Fruit fly (Drosophila melanogaster) whole organism, adult: ENCODE measurements around the gene CG12402.

ENCODE experiments used
- CG11617 ChIP-seq: fragments of 200-800 bp; sonication (Bioruptor generic); optimal IDR thresholded peaks from 2 replicates; lab custom pipeline; 2017; ENCODE audit warnings: mild to moderate bottlenecking, missing biosample characterization, missing genetic modification reagents, missing genetic modification characterization
- CG1620 ChIP-seq: fragments of 200-800 bp; sonication (Bioruptor generic); optimal IDR thresholded peaks from 2 replicates; lab custom pipeline; 2016; ENCODE audit warnings: missing biosample characterization, missing genetic modification characterization
- CG33017 ChIP-seq: fragments of 200-800 bp; sonication (Bioruptor generic); optimal IDR thresholded peaks from 2 replicates; lab custom pipeline; 2018; ENCODE audit warnings: missing biosample characterization, mild to moderate bottlenecking, missing genetic modification characterization, moderate library complexity
- CG5204 ChIP-seq: fragments of 200-800 bp; sonication (Bioruptor generic); optimal IDR thresholded peaks from 2 replicates; lab custom pipeline; 2016; ENCODE audit warnings: missing biosample characterization, missing genetic modification characterization
- CG7045 ChIP-seq: fragments of 200-800 bp; sonication (Bioruptor generic); optimal IDR thresholded peaks from 2 replicates; lab custom pipeline; 2017; ENCODE audit warnings: missing biosample characterization, mild to moderate bottlenecking, missing genetic modification characterization
- Hr96 ChIP-seq: fragments of 200-800 bp; sonication (Bioruptor generic); optimal IDR thresholded peaks from 2 replicates; lab custom pipeline; 2016; ENCODE audit warnings: missing biosample characterization, missing genetic modification characterization
- cic ChIP-seq: fragments of 200-800 bp; sonication (Bioruptor generic); optimal IDR thresholded peaks from 2 replicates; lab custom pipeline; 2017; ENCODE audit warnings: missing biosample characterization, mild to moderate bottlenecking, missing genetic modification characterization, moderate library complexity
- cnc ChIP-seq, 2 experiments: fragments of >200 bp; optimal IDR thresholded peaks; 2 replicates each; lab custom pipeline; 2017
- kay ChIP-seq: fragments of 200-800 bp; sonication (Bioruptor generic); peaks from one replicate; lab custom pipeline; 2016; ENCODE audit warnings: missing biosample characterization, missing genetic modification characterization, borderline replicate concordance
- ovo ChIP-seq: fragments of 200-800 bp; sonication (Bioruptor generic); optimal IDR thresholded peaks from 2 replicates; lab custom pipeline; 2016; ENCODE audit warnings: missing biosample characterization, missing genetic modification characterization
- pad ChIP-seq: fragments of 200-800 bp; sonication (Bioruptor generic); optimal IDR thresholded peaks from 3 replicates; lab custom pipeline; 2017; ENCODE audit warnings: missing biosample characterization, missing genetic modification characterization, mild to moderate bottlenecking, moderate library complexity, missing genetic modification reagents
- tj ChIP-seq: fragments of 200-800 bp; sonication (Bioruptor generic); optimal IDR thresholded peaks from 3 replicates; lab custom pipeline; 2017; ENCODE audit warnings: missing biosample characterization, mild to moderate bottlenecking, missing genetic modification characterization, moderate library complexity
- toe ChIP-seq: fragments of 200-800 bp; sonication (Bioruptor generic); optimal IDR thresholded peaks from 2 replicates; lab custom pipeline; 2016; ENCODE audit warnings: missing biosample characterization, missing genetic modification characterization

dm6 chr3R:14095916-14096315, 12.2 kb downstream of the CG12402 start:
- no peak for TF ChIP-seq CG7045 (GFP tag; lab: Kevin White, UChicago)
- no peak for TF ChIP-seq cic
- no peak for TF ChIP-seq CG5204 (GFP tag; lab: Kevin White, UChicago)
- no peak for TF ChIP-seq CG11617 (GFP tag; lab: Kevin White, UChicago)
- TF ChIP-seq kay (GFP tag; lab: Kevin White, UChicago) = no peak
- no peak for TF ChIP-seq toe (GFP tag; lab: Kevin White, UChicago)
- TF ChIP-seq CG1620 = no peak
- no peak for TF ChIP-seq cnc (optimal IDR thresholded peaks at IDR 0.05; lab: Kevin White, UChicago)
- TF ChIP-seq CG33017 (tag; lab: Kevin White, UChicago) = no peak
- TF ChIP-seq pad (GFP tag; lab: Kevin White, UChicago) = no peak
- TF ChIP-seq tj (GFP tag; lab: Kevin White, UChicago) = no peak
- no peak for TF ChIP-seq Hr96 (GFP tag; lab: Kevin White, UChicago)
- no peak for TF ChIP-seq ovo (GFP tag; lab: Kevin White, UChicago)
